Worm (Caenorhabditis elegans) whole organism, late embryonic: ENCODE data around the gene clec-128.

ENCODE experiments used
- F13H6.1 ChIP-seq: sonication (generic microtip); optimal IDR thresholded peaks from 2 replicates; lab custom pipeline; 2016; ENCODE audit warnings: missing genetic modification characterization, missing compliant biosample characterization
- ahr-1 ChIP-seq: sonication (generic microtip); optimal IDR thresholded peaks from 2 replicates; lab custom pipeline; 2016; ENCODE audit warnings: missing genetic modification characterization, missing compliant biosample characterization
- ceh-6 ChIP-seq: fragments of 200-800 bp; sonication (Bioruptor generic); optimal IDR thresholded peaks from 2 replicates; lab custom pipeline; 2018; ENCODE audit warnings: mild to moderate bottlenecking, missing genetic modification characterization, missing compliant biosample characterization
- dve-1 ChIP-seq: sonication (generic microtip); optimal IDR thresholded peaks from 2 replicates; lab custom pipeline; 2017; ENCODE audit warnings: antibody characterized with exemption, mild to moderate bottlenecking, missing genetic modification characterization, missing compliant biosample characterization
- fkh-10 ChIP-seq: fragments of 150-350 bp; optimal IDR thresholded peaks from 2 replicates; lab custom pipeline; 2014; ENCODE audit warnings: missing biosample characterization, missing genetic modification reagents, missing genetic modification characterization
- fkh-6 ChIP-seq: sonication (generic microtip); optimal IDR thresholded peaks from 2 replicates; lab custom pipeline; 2016; ENCODE audit warnings: missing genetic modification characterization, missing compliant biosample characterization
- lin-11 ChIP-seq: fragments of 200-800 bp; sonication (Bioruptor generic); optimal IDR thresholded peaks from 2 replicates; lab custom pipeline; 2018; ENCODE audit warnings: mild to moderate bottlenecking, missing genetic modification characterization, missing compliant biosample characterization
- odd-2 ChIP-seq: sonication (generic microtip); optimal IDR thresholded peaks from 2 replicates; lab custom pipeline; 2017; ENCODE audit warnings: antibody characterized with exemption, mild to moderate bottlenecking, missing genetic modification characterization, missing compliant biosample characterization
- unc-86 ChIP-seq: sonication (generic microtip); optimal IDR thresholded peaks from 2 replicates; lab custom pipeline; 2016; ENCODE audit warnings: missing genetic modification characterization, missing compliant biosample characterization

DNA sequence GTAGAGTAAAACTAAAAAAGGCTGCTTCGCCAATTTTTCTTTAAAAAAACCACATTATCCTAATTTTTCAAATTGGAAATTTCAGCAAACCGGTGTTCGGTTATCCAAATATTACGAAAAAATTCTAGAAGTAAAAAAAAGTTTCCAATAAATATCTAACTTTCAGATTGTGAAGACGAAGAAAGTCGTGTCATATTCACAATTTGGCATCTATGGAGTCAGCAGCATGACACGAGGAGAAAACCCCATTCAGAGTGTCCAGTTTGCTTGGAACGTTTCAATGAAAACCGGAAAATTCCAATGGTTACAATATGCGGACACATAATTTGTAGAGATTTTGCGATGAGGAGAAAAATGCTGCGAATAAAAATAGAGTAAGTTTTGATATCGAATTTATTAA, 24.5 kb upstream of the clec-128 start, which contains the start of gene Y49F6A.12:
- TF ChIP-seq ceh-6 (GFP tag; lab: Kevin White, UChicago) (no peak), dve-1 (no peak), fkh-10 (no peak), unc-86 (tag; lab: Kevin White, UChicago) (no peak), F13H6.1 (tag; lab: Kevin White, UChicago) (no peak), odd-2 (no peak), ahr-1 (no peak), lin-11 (no peak), fkh-6 (tag; lab: Kevin White, UChicago) (no peak)
